Worm (Caenorhabditis elegans) whole organism, L3 larva: ENCODE measurements around the gene ints-13.

ENCODE experiments used
- ama-1 ChIP-seq: fragments of 150-350 bp; optimal IDR thresholded peaks from 2 replicates; lab custom pipeline; 2018
- lin-39 ChIP-seq: fragments of 150-350 bp; optimal IDR thresholded peaks from 2 replicates; lab custom pipeline; 2018; ENCODE audit warnings: missing biosample characterization, missing genetic modification reagents, missing genetic modification characterization
- nhr-11 ChIP-seq: fragments of 150-350 bp; optimal IDR thresholded peaks from 2 replicates; lab custom pipeline; 2014; ENCODE audit warnings: missing biosample characterization, missing genetic modification characterization
- nhr-12 ChIP-seq: fragments of 150-350 bp; optimal IDR thresholded peaks from 2 replicates; lab custom pipeline; 2014; ENCODE audit warnings: missing biosample characterization, missing genetic modification characterization
- nhr-237 ChIP-seq: fragments of 150-350 bp; optimal IDR thresholded peaks from 2 replicates; lab custom pipeline; 2014; ENCODE audit warnings: missing biosample characterization, missing genetic modification characterization

ce11 chrIV:262460-262859 is 25.2 kb upstream of the ints-13 start:
- TF ChIP-seq ama-1 (lab: Kevin White, UChicago) (no peak), nhr-11 (tag; lab: Kevin White, UChicago) (no peak), nhr-237 (tag; lab: Kevin White, UChicago) (no peak), lin-39 (no peak), nhr-12 (tag; lab: Kevin White, UChicago) (no peak)
